Worm (Caenorhabditis elegans) whole organism, mixed stage, embryonic: ENCODE data around the gene C08F11.3.

Experiments used
- lin-13 ChIP-seq: fragments of 150-350 bp; optimal IDR thresholded peaks from 2 replicates; lab custom pipeline; 2014; ENCODE audit warnings: missing biosample characterization, missing genetic modification characterization
- lin-32 ChIP-seq: fragments of 200-800 bp; sonication (Bioruptor generic); optimal IDR thresholded peaks from 2 replicates; lab custom pipeline; 2018; ENCODE audit warnings: mild to moderate bottlenecking, missing genetic modification characterization, missing compliant biosample characterization
- mls-2 ChIP-seq: sonication (generic microtip); optimal IDR thresholded peaks from 2 replicates; lab custom pipeline; 2016; ENCODE audit warnings: mild to moderate bottlenecking, missing genetic modification characterization, moderate library complexity, missing compliant biosample characterization
- nhr-12 ChIP-seq: fragments of 150-350 bp; optimal IDR thresholded peaks from 2 replicates; lab custom pipeline; 2014; ENCODE audit warnings: missing biosample characterization, missing genetic modification characterization
- sptf-1 ChIP-seq: sonication (generic microtip); optimal IDR thresholded peaks from 2 replicates; lab custom pipeline; 2017; ENCODE audit warnings: mild to moderate bottlenecking, missing genetic modification characterization, moderate library complexity, missing compliant biosample characterization
- ztf-11 ChIP-seq: fragments of 150-350 bp; optimal IDR thresholded peaks from 2 replicates; lab custom pipeline; 2014; ENCODE audit warnings: missing biosample characterization, missing genetic modification characterization

DNA sequence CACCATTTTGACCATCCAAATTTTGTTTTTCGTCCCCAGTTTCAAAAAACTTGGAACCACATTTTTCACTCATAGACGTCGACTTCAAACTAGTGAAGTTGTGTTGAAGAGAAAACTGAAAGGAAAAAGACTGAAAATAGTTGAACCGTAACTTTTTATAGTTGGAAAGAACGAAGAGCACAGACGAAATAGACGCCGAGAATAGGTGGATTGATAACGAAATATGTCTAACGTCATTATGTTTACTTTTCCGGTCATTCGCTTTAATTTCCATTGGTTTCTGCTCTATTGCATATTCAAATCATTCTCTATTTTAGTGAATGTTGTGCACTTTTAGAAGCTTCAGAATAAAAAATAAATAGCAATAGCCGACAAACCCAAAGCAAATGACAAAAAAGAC lies 9.5 kb upstream of the C08F11.3 start, which contains the start of gene C08F11.13:
- no peak for TF ChIP-seq ztf-11 (tag; lab: Kevin White, UChicago)
- TF ChIP-seq nhr-12 (tag; lab: Kevin White, UChicago): no peak
- TF ChIP-seq sptf-1 (tag; lab: Kevin White, UChicago): no peak
- TF ChIP-seq lin-13 (tag; lab: Kevin White, UChicago): no peak
- TF ChIP-seq mls-2 (tag; lab: Kevin White, UChicago): no peak
- no peak for TF ChIP-seq lin-32 (GFP tag; lab: Kevin White, UChicago)
